Worm (Caenorhabditis elegans): ENCODE results near the gene R07E5.6.

R07E5.6 gene

ce11 chrIII:4417956-4418355 is 19.4 kb downstream of the R07E5.6 start, which contains the start of the genes R07E5.19 and pdcd-2:
Gene R07E5.19 (minus strand): TSS chrIII:4418056.
Gene pdcd-2 (minus strand): TSS chrIII:4418057.
- TF ChIP-seq blmp-1 (tag; optimal IDR thresholded peaks at IDR 0.05) (no peak), elt-1 (tag; optimal IDR thresholded peaks at IDR 0.05; ENCODE audit: borderline replicate concordance, insufficient read depth) (no peak), zip-8 (tag; optimal IDR thresholded peaks at IDR 0.05) (no peak), lsy-2 (tag; optimal IDR thresholded peaks at IDR 0.05) (no peak), ham-2 (GFP tag; optimal IDR thresholded peaks at IDR 0.05) (no peak), unc-39 (tag; optimal IDR thresholded peaks at IDR 0.05) (no peak), lin-13 (tag; optimal IDR thresholded peaks at IDR 0.05) (no peak), drap-1 (GFP tag; optimal IDR thresholded peaks at IDR 0.05) (no peak), unc-120 (tag; optimal IDR thresholded peaks at IDR 0.05; ENCODE audit: poor library complexity, severe bottlenecking) (no peak), flh-1 (GFP tag; optimal IDR thresholded peaks at IDR 0.05) (no peak), ceh-43 (GFP tag; optimal IDR thresholded peaks at IDR 0.05) (no peak)

ce11 chrIII:4419117-4419978 is 20.8 kb downstream of the R07E5.6 start, which contains the start of the genes R07E5.7 and cku-80:
Gene R07E5.7 (minus strand): TSS chrIII:4419167.
Gene cku-80 (plus strand): TSS chrIII:4419848.
- no peak for TF ChIP-seq nhr-12 (tag; optimal IDR thresholded peaks at IDR 0.05)
- TF ChIP-seq cnd-1 (tag; optimal IDR thresholded peaks at IDR 0.05), result no peak
- TF ChIP-seq nhr-2 (tag; optimal IDR thresholded peaks at IDR 0.05), result no peak
- TF ChIP-seq nhr-76 (tag; optimal IDR thresholded peaks at IDR 0.05), result no peak
- no peak for TF ChIP-seq unc-39 (tag; optimal IDR thresholded peaks at IDR 0.05)
- TF ChIP-seq sem-2 (GFP tag; optimal IDR thresholded peaks at IDR 0.05), result no peak
- TF ChIP-seq mls-2 (tag; optimal IDR thresholded peaks at IDR 0.05), result no peak
- TF ChIP-seq ceh-83 (GFP tag; optimal IDR thresholded peaks at IDR 0.05), result peak; percentile 48
- no peak for TF ChIP-seq tbx-8 (GFP tag; optimal IDR thresholded peaks at IDR 0.05)
- TF ChIP-seq zip-8 (tag; optimal IDR thresholded peaks at IDR 0.05), result no peak
- TF ChIP-seq blmp-1 (tag; optimal IDR thresholded peaks at IDR 0.05), result no peak
- no peak for TF ChIP-seq sptf-1 (tag; optimal IDR thresholded peaks at IDR 0.05)
- TF ChIP-seq M03D4.4 (tag; optimal IDR thresholded peaks at IDR 0.05), result peak; percentile 6
- no peak for TF ChIP-seq flh-1 (GFP tag; optimal IDR thresholded peaks at IDR 0.05)
- TF ChIP-seq mab-5 (tag; optimal IDR thresholded peaks at IDR 0.05), result no peak
- peak; percentile 71 for TF ChIP-seq lsy-2 (tag; optimal IDR thresholded peaks at IDR 0.05)
- peak; percentile 40 for TF ChIP-seq nhr-237 (tag; optimal IDR thresholded peaks at IDR 0.05)
- no peak for TF ChIP-seq lin-13 (tag; optimal IDR thresholded peaks at IDR 0.05)
- TF ChIP-seq unc-62 (GFP tag; optimal IDR thresholded peaks at IDR 0.05), result no peak
- TF ChIP-seq ztf-11 (tag; optimal IDR thresholded peaks at IDR 0.05), result no peak
- TF ChIP-seq mep-1 (tag; optimal IDR thresholded peaks at IDR 0.05), result peak; percentile 52
- TF ChIP-seq bed-3 (GFP tag; optimal IDR thresholded peaks at IDR 0.05), result no peak
- peak; percentile 30 for TF ChIP-seq ces-1 (GFP tag; optimal IDR thresholded peaks at IDR 0.05)

- peak; percentile 59 for TF ChIP-seq sem-2 (GFP tag; optimal IDR thresholded peaks at IDR 0.05)
- peak; percentile 62 for TF ChIP-seq M03D4.4 (tag; optimal IDR thresholded peaks at IDR 0.05)
- TF ChIP-seq ceh-83 (GFP tag; optimal IDR thresholded peaks at IDR 0.05), result peak; percentile 84
- peak; percentile 62 for TF ChIP-seq lin-32 (GFP tag; optimal IDR thresholded peaks at IDR 0.05)
- TF ChIP-seq mls-2 (tag; optimal IDR thresholded peaks at IDR 0.05), result peak; percentile 79
- peak; percentile 82 for TF ChIP-seq sptf-1 (tag; optimal IDR thresholded peaks at IDR 0.05)
- peak; percentile 52 for TF ChIP-seq bed-3 (GFP tag; optimal IDR thresholded peaks at IDR 0.05)
- peak; percentile 73 for TF ChIP-seq drap-1 (GFP tag; optimal IDR thresholded peaks at IDR 0.05)
- TF ChIP-seq cnd-1 (tag; optimal IDR thresholded peaks at IDR 0.05), result peak; percentile 75
- TF ChIP-seq unc-120 (tag; optimal IDR thresholded peaks at IDR 0.05; ENCODE audit: poor library complexity, severe bottlenecking), result peak; percentile 60
- TF ChIP-seq ceh-43 (GFP tag; optimal IDR thresholded peaks at IDR 0.05), result peak; percentile 70
- TF ChIP-seq tbx-8 (GFP tag; optimal IDR thresholded peaks at IDR 0.05), result peak; percentile 42
- peak; percentile 28 for TF ChIP-seq flh-1 (GFP tag; optimal IDR thresholded peaks at IDR 0.05)
These were observed 28.2 kb downstream of the R07E5.6 start for ce11 chrIII:4426711-4427218.

- peak; percentile 50 for TF ChIP-seq sptf-1 (tag; optimal IDR thresholded peaks at IDR 0.05)
- no peak for TF ChIP-seq unc-120 (tag; optimal IDR thresholded peaks at IDR 0.05; ENCODE audit: poor library complexity, severe bottlenecking)
- TF ChIP-seq sem-2 (GFP tag; optimal IDR thresholded peaks at IDR 0.05), result peak; percentile 36
- TF ChIP-seq cnd-1 (tag; optimal IDR thresholded peaks at IDR 0.05), result no peak
- TF ChIP-seq ceh-43 (GFP tag; optimal IDR thresholded peaks at IDR 0.05), result no peak
- no peak for TF ChIP-seq nhr-2 (tag; optimal IDR thresholded peaks at IDR 0.05)
- TF ChIP-seq elt-1 (tag; optimal IDR thresholded peaks at IDR 0.05; ENCODE audit: borderline replicate concordance, insufficient read depth), result no peak
- TF ChIP-seq M03D4.4 (tag; optimal IDR thresholded peaks at IDR 0.05), result peak; percentile 61
- TF ChIP-seq zip-8 (tag; optimal IDR thresholded peaks at IDR 0.05), result no peak
- TF ChIP-seq elt-3 (tag; optimal IDR thresholded peaks at IDR 0.05), result no peak
- TF ChIP-seq hlh-1 (tag; optimal IDR thresholded peaks at IDR 0.05), result no peak
- no peak for TF ChIP-seq ceh-39 (tag; optimal IDR thresholded peaks at IDR 0.05)
- TF ChIP-seq drap-1 (GFP tag; optimal IDR thresholded peaks at IDR 0.05), result peak; percentile 45
- peak; percentile 39 for TF ChIP-seq lin-32 (GFP tag; optimal IDR thresholded peaks at IDR 0.05)
- no peak for TF ChIP-seq pha-4 (tag; optimal IDR thresholded peaks at IDR 0.05)
- TF ChIP-seq mls-2 (tag; optimal IDR thresholded peaks at IDR 0.05), result peak; percentile 27
- TF ChIP-seq ceh-83 (GFP tag; optimal IDR thresholded peaks at IDR 0.05), result peak; percentile 57
These were observed 30.2 kb downstream of the R07E5.6 start for ce11 chrIII:4428797-4429196.
